Worm (Caenorhabditis elegans) whole organism, late embryonic: ENCODE measurements around the gene Y55B1BL.1.

Experiments used
- C08G9.2 ChIP-seq: sonication (generic microtip); optimal IDR thresholded peaks from 2 replicates; lab custom pipeline; 2016; ENCODE audit warnings: mild to moderate bottlenecking, missing genetic modification characterization, moderate library complexity, missing compliant biosample characterization
- ama-1 ChIP-seq: fragments of 150-350 bp; optimal IDR thresholded peaks from 2 replicates; lab custom pipeline; 2014
- ceh-14 ChIP-seq: sonication (generic microtip); optimal IDR thresholded peaks from 2 replicates; lab custom pipeline; 2016; ENCODE audit warnings: missing genotype, missing genetic modification characterization, missing compliant biosample characterization
- dmd-4 ChIP-seq: sonication (generic microtip); optimal IDR thresholded peaks from 2 replicates; lab custom pipeline; 2016; ENCODE audit warnings: borderline replicate concordance, missing genetic modification characterization, missing compliant biosample characterization
- hlh-6 ChIP-seq: sonication (generic microtip); optimal IDR thresholded peaks from 2 replicates; lab custom pipeline; 2016; ENCODE audit warnings: missing genotype, missing genetic modification characterization, missing compliant biosample characterization
- lim-6 ChIP-seq: sonication (generic microtip); optimal IDR thresholded peaks from 2 replicates; lab custom pipeline; 2016; ENCODE audit warnings: missing genetic modification characterization, missing compliant biosample characterization
- mec-3 ChIP-seq: sonication (generic microtip); optimal IDR thresholded peaks from 2 replicates; lab custom pipeline; 2016; ENCODE audit warnings: borderline replicate concordance, missing genetic modification characterization, missing compliant biosample characterization
- nfya-1 ChIP-seq: sonication (generic microtip); optimal IDR thresholded peaks from 2 replicates; lab custom pipeline; 2017; ENCODE audit warnings: missing genetic modification characterization, mild to moderate bottlenecking, missing compliant biosample characterization, antibody characterized with exemption, moderate library complexity
- nhr-11 ChIP-seq: fragments of 150-350 bp; optimal IDR thresholded peaks from 2 replicates; lab custom pipeline; 2014; ENCODE audit warnings: missing biosample characterization, missing genetic modification characterization
- pqm-1 ChIP-seq: sonication (generic microtip); optimal IDR thresholded peaks from 2 replicates; lab custom pipeline; 2016; ENCODE audit warnings: missing genetic modification characterization, missing compliant biosample characterization
- ref-2 ChIP-seq: sonication (generic microtip); optimal IDR thresholded peaks from 2 replicates; lab custom pipeline; 2016; ENCODE audit warnings: missing genetic modification characterization, missing compliant biosample characterization
- tbx-2 ChIP-seq: sonication (generic microtip); optimal IDR thresholded peaks from 2 replicates; lab custom pipeline; 2016; ENCODE audit warnings: missing genetic modification characterization, missing compliant biosample characterization
- tbx-7 ChIP-seq: sonication (generic microtip); optimal IDR thresholded peaks from 2 replicates; lab custom pipeline; 2016; ENCODE audit warnings: missing genotype, missing genetic modification characterization, missing compliant biosample characterization
- unc-55 ChIP-seq: sonication (generic microtip); optimal IDR thresholded peaks from 2 replicates; lab custom pipeline; 2017; ENCODE audit warnings: missing biosample characterization, missing genetic modification reagents, missing genetic modification characterization

ce11 chrIII:423875-424274 lies 21.7 kb downstream of the Y55B1BL.1 start:
- TF ChIP-seq hlh-6 (tag; lab: Kevin White, UChicago) (no peak), C08G9.2 (no peak), tbx-2 (tag; lab: Kevin White, UChicago) (no peak), dmd-4 (tag; lab: Kevin White, UChicago) (no peak), nhr-11 (tag; lab: Kevin White, UChicago) (no peak), ref-2 (tag; lab: Kevin White, UChicago) (no peak), pqm-1 (tag; lab: Kevin White, UChicago) (no peak), tbx-7 (tag; lab: Kevin White, UChicago) (no peak), mec-3 (tag; lab: Kevin White, UChicago) (no peak), ceh-14 (no peak), unc-55 (GFP tag; lab: Kevin White, UChicago) (no peak), lim-6 (tag; lab: Kevin White, UChicago) (no peak), nfya-1 (no peak), ama-1 (lab: Kevin White, UChicago) (no peak)
